Worm (Caenorhabditis elegans) whole organism, L1 larva: Measurements from ENCODE around the gene inx-1.

ENCODE experiments used
- C04F5.9 ChIP-seq: sonication (generic microtip); optimal IDR thresholded peaks from 2 replicates; lab custom pipeline; 2016; ENCODE audit warnings: missing genetic modification characterization, missing compliant biosample characterization
- F16B12.6 ChIP-seq: fragments of 150-350 bp; optimal IDR thresholded peaks from 2 replicates; lab custom pipeline; 2014; ENCODE audit warnings: missing biosample characterization, missing genetic modification characterization
- Y116A8C.19 ChIP-seq: sonication (generic microtip); optimal IDR thresholded peaks from 2 replicates; lab custom pipeline; 2016; ENCODE audit warnings: missing compliant biosample characterization, missing genetic modification characterization, borderline replicate concordance
- aha-1 ChIP-seq: fragments of 150-350 bp; optimal IDR thresholded peaks from 2 replicates; lab custom pipeline; 2014; ENCODE audit warnings: missing biosample characterization, missing genetic modification characterization
- alr-1 ChIP-seq: fragments of 200-800 bp; sonication (Bioruptor generic); optimal IDR thresholded peaks from 2 replicates; lab custom pipeline; 2018; ENCODE audit warnings: borderline replicate concordance, mild to moderate bottlenecking, missing genetic modification characterization, missing compliant biosample characterization
- ama-1 ChIP-seq: fragments of 150-350 bp; optimal IDR thresholded peaks from 2 replicates; lab custom pipeline; 2014
- blmp-1 ChIP-seq: fragments of 150-350 bp; optimal IDR thresholded peaks from 2 replicates; lab custom pipeline; 2014; ENCODE audit warnings: missing biosample characterization, missing genetic modification characterization
- ceh-63 ChIP-seq: fragments of 200-800 bp; sonication (Bioruptor generic); optimal IDR thresholded peaks from 2 replicates; lab custom pipeline; 2018; ENCODE audit warnings: mild to moderate bottlenecking, missing genetic modification characterization, missing compliant biosample characterization
- ceh-8 ChIP-seq: fragments of 200-800 bp; sonication (Bioruptor generic); optimal IDR thresholded peaks from 2 replicates; lab custom pipeline; 2018; ENCODE audit warnings: mild to moderate bottlenecking, missing genetic modification characterization, moderate library complexity, missing compliant biosample characterization
- ceh-88 ChIP-seq: fragments of 200-800 bp; sonication (Bioruptor generic); IDR thresholded peaks from 2 replicates; pipeline ENCODE4 v1.3.6; 2022; ENCODE audit warnings: missing genetic modification characterization, missing compliant biosample characterization
- ces-1 ChIP-seq: fragments of 150-350 bp; optimal IDR thresholded peaks from 2 replicates; lab custom pipeline; 2014; ENCODE audit warnings: missing biosample characterization, missing genetic modification reagents, missing genetic modification characterization
- dsc-1 ChIP-seq: sonication (generic microtip); optimal IDR thresholded peaks from 2 replicates; lab custom pipeline; 2016; ENCODE audit warnings: mild to moderate bottlenecking, missing genetic modification characterization, missing compliant biosample characterization
- efl-1 ChIP-seq, 4 experiments: fragments of 150-350 bp; optimal IDR thresholded peaks in 3 of 4; peaks in 1 of 4; 1 replicate in 1 of 4; 2 replicates in 3 of 4; lab custom pipeline; 2014; ENCODE audit warnings: missing biosample characterization in 2 of 4, missing genetic modification characterization in 2 of 4, missing genetic modification reagents in 2 of 4
- fkh-10 ChIP-seq: sonication (generic microtip); optimal IDR thresholded peaks from 2 replicates; lab custom pipeline; 2017; ENCODE audit warnings: missing biosample characterization, missing genetic modification reagents, missing genetic modification characterization
- hlh-17 ChIP-seq: fragments of 200-800 bp; sonication (Bioruptor generic); optimal IDR thresholded peaks from 2 replicates; lab custom pipeline; 2018; ENCODE audit warnings: missing genetic modification characterization, mild to moderate bottlenecking, missing compliant biosample characterization, moderate library complexity, borderline replicate concordance
- jun-1 ChIP-seq: fragments of 150-350 bp; optimal IDR thresholded peaks from 2 replicates; lab custom pipeline; 2014; ENCODE audit warnings: missing biosample characterization, missing genetic modification reagents, missing genetic modification characterization
- lin-13 ChIP-seq: fragments of 150-350 bp; optimal IDR thresholded peaks from 2 replicates; lab custom pipeline; 2014; ENCODE audit warnings: missing biosample characterization, missing genetic modification reagents, missing genetic modification characterization
- lin-14 ChIP-seq: fragments of 200-800 bp; sonication (Bioruptor generic); optimal IDR thresholded peaks from 2 replicates; lab custom pipeline; 2018; ENCODE audit warnings: mild to moderate bottlenecking, missing genetic modification characterization, moderate library complexity, missing compliant biosample characterization
- lin-15B ChIP-seq: fragments of 150-350 bp; sonication (generic microtip); optimal IDR thresholded peaks from 3 replicates; lab custom pipeline; 2014; ENCODE audit warnings: missing biosample characterization, missing genetic modification characterization
- lin-39 ChIP-seq: fragments of 150-350 bp; optimal IDR thresholded peaks from 2 replicates; lab custom pipeline; 2014; ENCODE audit warnings: missing biosample characterization, missing genetic modification reagents, missing genetic modification characterization
- mab-9 ChIP-seq: fragments of 200-800 bp; sonication (Bioruptor generic); IDR thresholded peaks from 2 replicates; pipeline ENCODE4 v1.3.6; 2022; ENCODE audit warnings: missing genetic modification reagents, missing genetic modification characterization, missing compliant biosample characterization
- mef-2 ChIP-seq: fragments of 150-350 bp; optimal IDR thresholded peaks from 2 replicates; lab custom pipeline; 2014; ENCODE audit warnings: missing biosample characterization, missing genetic modification characterization
- nhr-47 ChIP-seq: sonication (generic microtip); optimal IDR thresholded peaks from 2 replicates; lab custom pipeline; 2016; ENCODE audit warnings: mild to moderate bottlenecking, missing genetic modification characterization, moderate library complexity, missing compliant biosample characterization
- nhr-76 ChIP-seq: sonication (generic microtip); optimal IDR thresholded peaks from 2 replicates; lab custom pipeline; 2017; ENCODE audit warnings: missing biosample characterization, missing genetic modification characterization
- nhr-77 ChIP-seq: fragments of 150-350 bp; optimal IDR thresholded peaks from 2 replicates; lab custom pipeline; 2014; ENCODE audit warnings: missing biosample characterization, missing genetic modification characterization
- pag-3 ChIP-seq: sonication (generic microtip); optimal IDR thresholded peaks from 2 replicates; lab custom pipeline; 2017; ENCODE audit warnings: missing genetic modification characterization, mild to moderate bottlenecking, missing compliant biosample characterization, antibody characterized with exemption, borderline replicate concordance; ENCODE audit not compliant: insufficient read depth
- rnt-1 ChIP-seq: sonication (generic microtip); optimal IDR thresholded peaks from 2 replicates; lab custom pipeline; 2016; ENCODE audit warnings: mild to moderate bottlenecking, missing genetic modification characterization, moderate library complexity, missing compliant biosample characterization
- snpc-4 ChIP-seq: fragments of 150-350 bp; optimal IDR thresholded peaks from 2 replicates; lab custom pipeline; 2014; ENCODE audit warnings: missing biosample characterization, missing genetic modification characterization
- sox-4 ChIP-seq: sonication (generic microtip); optimal IDR thresholded peaks from 2 replicates; lab custom pipeline; 2016; ENCODE audit warnings: missing genetic modification characterization, missing compliant biosample characterization
- sup-37 ChIP-seq: fragments of 200-800 bp; sonication (Bioruptor generic); optimal IDR thresholded peaks from 2 replicates; lab custom pipeline; 2018; ENCODE audit warnings: mild to moderate bottlenecking, missing genetic modification characterization, missing compliant biosample characterization
- tlp-1 ChIP-seq: fragments of 150-350 bp; optimal IDR thresholded peaks from 2 replicates; lab custom pipeline; 2014; ENCODE audit warnings: missing biosample characterization, missing genetic modification characterization
- zag-1 ChIP-seq: fragments of 150-350 bp; optimal IDR thresholded peaks from 2 replicates; lab custom pipeline; 2014; ENCODE audit warnings: missing biosample characterization, missing genetic modification characterization
- zip-4 ChIP-seq: fragments of 200-800 bp; sonication (Bioruptor generic); optimal IDR thresholded peaks from 2 replicates; lab custom pipeline; 2018; ENCODE audit warnings: mild to moderate bottlenecking, missing genetic modification characterization, moderate library complexity, missing compliant biosample characterization
- ztf-4 ChIP-seq: fragments of 150-350 bp; optimal IDR thresholded peaks from 2 replicates; lab custom pipeline; 2014; ENCODE audit warnings: missing biosample characterization, missing genetic modification characterization

inx-1 gene

DNA sequence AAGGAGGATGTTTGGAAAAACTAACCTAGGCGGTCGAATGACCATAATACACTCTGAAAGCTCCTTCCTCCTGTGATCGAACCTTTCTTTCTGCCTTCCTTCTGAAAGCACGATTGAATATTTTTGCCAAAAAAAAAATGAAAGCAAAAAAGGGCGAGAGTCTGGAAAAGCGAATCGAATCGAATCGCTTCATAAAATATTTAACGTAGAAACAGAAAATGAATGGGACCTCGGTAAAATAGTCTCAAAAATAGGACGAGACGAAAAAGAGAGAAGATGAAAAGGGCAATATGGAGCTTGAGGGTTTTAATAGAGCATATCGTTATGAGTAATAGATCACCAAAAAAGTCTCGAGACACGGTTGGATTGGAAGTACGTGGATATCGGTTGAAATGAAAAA, at the start of gene inx-1:
Gene inx-1, minus strand, starts transcription at position 101 of the 400 bp plus-strand sequence.
- TF ChIP-seq hlh-17 (GFP tag; lab: Kevin White, UChicago) (no peak), mab-9 (GFP tag; lab: Robert Waterston, UW) (no peak), zag-1 (tag; lab: Kevin White, UChicago) (no peak), efl-1 (optimal IDR thresholded peaks at IDR 0.05; lab: Kevin White, UChicago) (no peak), efl-1 (GFP tag; optimal IDR thresholded peaks at IDR 0.05 in 1 of 2; lab: Kevin White, UChicago) (peak in 1 of 2 experiments; percentile 0), alr-1 (no peak), nhr-77 (tag; lab: Kevin White, UChicago) (no peak)

DNA sequence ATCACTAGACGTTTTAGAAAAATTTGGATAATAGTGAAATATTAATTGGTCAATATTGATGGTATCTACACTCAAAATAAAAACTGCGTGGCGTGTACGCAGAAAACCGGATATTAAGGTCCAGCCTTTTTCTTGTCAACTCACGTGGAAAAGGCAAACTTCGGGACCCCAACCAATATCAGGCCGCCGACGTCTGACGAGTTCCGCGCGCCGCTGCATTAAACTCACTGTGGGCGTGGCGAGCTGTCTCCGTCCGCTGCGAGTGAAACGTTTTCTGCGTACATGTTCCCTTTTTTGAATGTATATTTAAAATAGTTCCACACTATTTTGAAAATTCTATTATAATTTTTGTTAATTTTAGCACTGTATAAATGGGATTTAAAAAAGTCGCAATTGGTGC, 49.7 kb upstream of the inx-1 start:
- TF ChIP-seq aha-1 (tag; lab: Kevin White, UChicago) (no peak), ces-1 (GFP tag; lab: Kevin White, UChicago) (no peak), snpc-4 (tag; lab: Kevin White, UChicago) (peak; percentile 44), nhr-76 (tag; lab: Kevin White, UChicago) (no peak), rnt-1 (tag; lab: Kevin White, UChicago) (peak; percentile 16)

DNA sequence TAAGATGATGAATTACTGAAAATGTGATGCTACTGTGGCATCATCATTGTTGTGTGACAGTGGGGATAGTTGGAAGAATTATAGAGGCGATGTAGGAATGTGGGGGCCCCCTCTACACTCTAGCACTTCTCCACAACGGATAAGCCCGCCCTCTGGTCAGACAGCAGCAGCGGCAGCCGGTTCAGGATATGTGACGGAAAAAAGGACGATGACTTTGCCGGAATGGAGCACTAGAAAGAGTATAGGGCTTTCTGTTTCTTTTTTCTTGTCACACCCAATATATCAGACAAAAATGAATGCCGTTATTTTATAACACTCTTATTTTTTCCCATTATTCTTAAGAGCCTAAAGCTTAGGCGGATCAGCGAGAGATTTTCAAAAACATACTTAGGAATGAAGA, 49.3 kb upstream of the inx-1 start, which contains the start of gene tyra-2:
Gene tyra-2, minus strand, starts transcription at position 101 of the 400 bp plus-strand sequence.
- no peak for TF ChIP-seq ceh-8 (GFP tag; lab: Kevin White, UChicago)
- no peak for TF ChIP-seq alr-1
- TF ChIP-seq lin-14 (GFP tag; lab: Kevin White, UChicago): no peak
- TF ChIP-seq rnt-1 (tag; lab: Kevin White, UChicago): no peak
- TF ChIP-seq C04F5.9 (tag; lab: Kevin White, UChicago): no peak
- TF ChIP-seq tlp-1 (tag; lab: Kevin White, UChicago): no peak
- no peak for TF ChIP-seq lin-15B (tag; lab: Kevin White, UChicago)
- TF ChIP-seq zip-4: no peak
- no peak for TF ChIP-seq pag-3
- no peak for TF ChIP-seq blmp-1

DNA sequence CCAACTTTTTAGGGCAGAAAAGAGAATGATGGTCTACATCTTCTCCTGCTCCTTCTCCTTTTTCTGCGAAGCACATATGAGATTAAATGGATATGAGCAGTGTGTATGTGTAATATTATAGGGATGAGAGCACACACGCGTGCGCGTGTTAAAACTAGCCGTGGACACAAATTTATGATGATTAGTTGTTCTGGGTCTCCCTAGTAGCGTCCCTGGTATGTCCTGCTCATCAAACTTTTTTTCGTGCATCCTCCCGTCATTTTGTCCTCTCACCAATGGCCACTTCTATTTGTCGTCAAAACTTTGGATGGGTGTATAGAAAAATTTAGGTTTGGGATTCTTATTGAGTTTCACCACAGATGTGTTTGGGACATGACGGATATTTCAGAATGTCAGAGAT, 45.7 kb upstream of the inx-1 start:
- no peak for TF ChIP-seq fkh-10
- TF ChIP-seq lin-13: no peak
- TF ChIP-seq C04F5.9 (tag; lab: Kevin White, UChicago): no peak
- no peak for TF ChIP-seq sox-4
- TF ChIP-seq ztf-4 (tag; lab: Kevin White, UChicago): no peak
- TF ChIP-seq dsc-1: peak; percentile 79
- peak; percentile 73 for TF ChIP-seq ceh-63
- no peak for TF ChIP-seq jun-1 (tag; lab: Kevin White, UChicago)
- TF ChIP-seq zip-4: no peak
- TF ChIP-seq sup-37 (GFP tag; lab: Kevin White, UChicago): no peak
- TF ChIP-seq nhr-47 (tag; lab: Kevin White, UChicago): peak; percentile 15
- TF ChIP-seq Y116A8C.19: no peak

DNA sequence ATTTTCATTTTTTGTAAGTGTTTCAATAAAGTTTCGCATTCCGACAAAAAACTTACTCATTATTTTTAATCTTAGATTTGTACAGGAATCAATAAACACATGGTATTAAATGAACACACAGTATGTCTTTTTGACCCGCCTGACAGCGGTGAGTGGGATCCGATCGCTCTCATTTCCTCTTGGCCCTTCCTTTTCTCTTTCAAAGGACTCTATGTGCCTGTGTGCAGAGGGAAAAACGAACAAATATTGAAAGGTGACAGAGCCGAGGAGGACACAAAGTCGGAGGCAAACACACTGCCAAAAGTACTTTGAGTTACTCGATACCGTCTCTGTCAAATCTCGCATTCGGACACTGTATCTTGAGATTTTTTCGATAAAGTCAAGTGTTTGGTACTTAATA, 40.2 kb upstream of the inx-1 start, which contains the start of the genes F01E11.20 and tsp-16:
Gene F01E11.20, minus strand, starts transcription at position 101 of the 400 bp plus-strand sequence.
Gene tsp-16, minus strand, starts transcription at position 173 of the 400 bp plus-strand sequence.
- peak; percentile 6 for TF ChIP-seq nhr-77 (tag; lab: Kevin White, UChicago)
- TF ChIP-seq lin-39: no peak
- no peak for TF ChIP-seq jun-1 (tag; lab: Kevin White, UChicago)
- no peak for TF ChIP-seq pag-3
- TF ChIP-seq ceh-88 (GFP tag; lab: Robert Waterston, UW): no peak
- TF ChIP-seq F16B12.6: no peak
- no peak for TF ChIP-seq ama-1 (lab: Kevin White, UChicago)
- TF ChIP-seq mef-2: no peak
- no peak for TF ChIP-seq C04F5.9 (tag; lab: Kevin White, UChicago)
